Fruit fly (Drosophila melanogaster) whole organism, embryonic: ENCODE results near the gene CG5225.

Experiments
- CG10979 ChIP-seq: fragments of 200-800 bp; sonication (Bioruptor generic); optimal IDR thresholded peaks from 2 replicates; lab custom pipeline; 2018; ENCODE audit warnings: missing biosample characterization, mild to moderate bottlenecking, missing genetic modification characterization, moderate library complexity
- CG8089 ChIP-seq: fragments of 200-800 bp; sonication (Bioruptor generic); optimal IDR thresholded peaks from 3 replicates; lab custom pipeline; 2016; ENCODE audit warnings: missing biosample characterization, missing genetic modification characterization
- CG8944 ChIP-seq: fragments of 200-800 bp; sonication (Bioruptor generic); optimal IDR thresholded peaks from 3 replicates; lab custom pipeline; 2016; ENCODE audit warnings: missing biosample characterization, missing genetic modification characterization
- Dip3 ChIP-seq: fragments of 200-800 bp; sonication (Bioruptor generic); optimal IDR thresholded peaks from 3 replicates; lab custom pipeline; 2016; ENCODE audit warnings: missing biosample characterization, missing genetic modification characterization
- Hr51 ChIP-seq, 2 experiments: fragments of 200-800 bp; sonication (Bioruptor generic); optimal IDR thresholded peaks; 2 replicates in 1 of 2; 3 replicates in 1 of 2; lab custom pipeline; 2016 to 2018; ENCODE audit warnings: missing biosample characterization in 2 of 2, missing genetic modification characterization in 2 of 2, mild to moderate bottlenecking in 1 of 2, moderate library complexity in 1 of 2
- ci ChIP-seq: fragments of 200-800 bp; sonication (Bioruptor generic); IDR thresholded peaks from 3 replicates; pipeline ENCODE4 v1.3.6; 2022; ENCODE audit warnings: missing biosample characterization, missing genetic modification characterization
- dmrt11E ChIP-seq: fragments of 200-800 bp; sonication (Bioruptor generic); optimal IDR thresholded peaks from 3 replicates; lab custom pipeline; 2018; ENCODE audit warnings: missing biosample characterization, mild to moderate bottlenecking, missing genetic modification characterization, moderate library complexity
- ken ChIP-seq: fragments of 200-800 bp; sonication (Bioruptor generic); IDR thresholded peaks from 3 replicates; pipeline ENCODE4 v1.3.6; 2022; ENCODE audit warnings: missing biosample characterization, missing genetic modification characterization
- lbe ChIP-seq: fragments of 200-800 bp; sonication (Bioruptor generic); optimal IDR thresholded peaks from 2 replicates; lab custom pipeline; 2016; ENCODE audit warnings: missing biosample characterization, mild to moderate bottlenecking, missing genetic modification characterization
- pho ChIP-seq: fragments of 200-800 bp; sonication (Bioruptor generic); optimal IDR thresholded peaks from 2 replicates; lab custom pipeline; 2016; ENCODE audit warnings: missing biosample characterization, missing genetic modification characterization

dm6 chr3R:16986181-16987074, 42.1 kb upstream of the CG5225 start:
- TF ChIP-seq ci (GFP tag; lab: Robert Waterston, UW) (peak; percentile 96), CG8944 (peak; percentile 81), CG10979 (peak; percentile 57), ken (GFP tag; lab: Robert Waterston, UW) (peak; percentile 95), CG8089 (GFP tag; lab: Kevin White, UChicago) (peak; percentile 84), dmrt11E (tag; lab: Kevin White, UChicago) (peak; percentile 35), Dip3 (GFP tag; lab: Kevin White, UChicago) (peak; percentile 98), pho (peak; percentile 95), lbe (peak; percentile 76), Hr51 (GFP tag; optimal IDR thresholded peaks at IDR 0.05; lab: Kevin White, UChicago) (peak; percentile 88 to 91)
